In the genomic region with DNA sequence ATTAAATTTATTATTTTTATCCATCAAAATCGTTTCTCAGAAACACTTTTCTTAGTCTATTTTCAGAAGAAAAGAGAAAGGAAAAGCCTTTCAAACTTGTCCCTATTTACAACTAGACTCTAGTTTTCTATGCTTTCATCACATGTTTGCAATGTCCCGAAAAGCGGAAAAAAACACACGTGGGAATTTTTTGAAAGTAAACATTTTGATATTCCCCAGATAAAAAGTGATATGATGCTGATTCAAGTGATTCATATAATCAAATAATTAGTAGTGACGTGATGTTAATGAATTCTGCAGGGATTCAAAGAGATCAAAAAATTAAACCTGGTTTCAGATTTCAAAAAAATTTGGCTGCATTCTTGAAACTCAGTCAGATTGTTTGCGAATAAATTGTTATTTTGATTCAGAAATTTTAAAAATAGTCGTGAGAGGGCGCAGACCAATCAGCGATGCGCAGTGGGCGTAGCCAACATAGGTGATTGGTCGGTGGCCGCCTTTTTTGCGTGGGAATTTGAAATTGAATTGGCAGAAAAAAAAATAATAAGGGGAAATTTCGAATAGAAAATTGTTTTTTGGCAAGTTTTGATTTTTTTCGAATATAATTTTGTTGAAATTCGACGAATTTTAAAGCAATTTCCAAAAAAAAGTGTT, we compare ENCODE assay signal across 4 worm cellular contexts.
A peak's percentile ranks its signal among the peaks of the same experiment; 100 is the strongest.
TF ChIP-seq lines count a peak whose summit lies in the region.

No protein-coding gene starts in this region.

TF ChIP-seq in whole organism, L1 larva, 84 proteins besides CTCF, POLR2A, EP300 and RAD21 (continues in another document):
- TF ChIP-seq nhr-71 (tag; optimal IDR thresholded peaks at IDR 0.05; lab: Kevin White, UChicago) (peak; percentile 14), snpc-4 (tag; optimal IDR thresholded peaks at IDR 0.05; lab: Kevin White, UChicago) (no peak), efl-1 (optimal IDR thresholded peaks at IDR 0.05; lab: Kevin White, UChicago) (no peak), efl-1 (GFP tag; optimal IDR thresholded peaks at IDR 0.05 in 1 of 2; lab: Kevin White, UChicago) (peak; percentile 4 to 21), dsc-1 (tag; optimal IDR thresholded peaks at IDR 0.05; lab: Kevin White, UChicago) (no peak), nhr-11 (tag; optimal IDR thresholded peaks at IDR 0.05; lab: Kevin White, UChicago) (no peak), lin-13 (GFP tag; optimal IDR thresholded peaks at IDR 0.05; lab: Kevin White, UChicago) (no peak), ztf-11 (tag; optimal IDR thresholded peaks at IDR 0.05; lab: Kevin White, UChicago) (no peak), nhr-84 (tag; optimal IDR thresholded peaks at IDR 0.05; lab: Kevin White, UChicago) (no peak), vab-15 (tag; optimal IDR thresholded peaks at IDR 0.05; lab: Kevin White, UChicago) (no peak), fkh-8 (tag; optimal IDR thresholded peaks at IDR 0.05; lab: Kevin White, UChicago) (peak; percentile 29), nhr-20 (tag; optimal IDR thresholded peaks at IDR 0.05; lab: Kevin White, UChicago) (peak; percentile 93), blmp-1 (tag; optimal IDR thresholded peaks at IDR 0.05; lab: Kevin White, UChicago) (no peak), nhr-237 (tag; optimal IDR thresholded peaks at IDR 0.05; lab: Kevin White, UChicago) (no peak), fkh-4 (tag; optimal IDR thresholded peaks at IDR 0.05; lab: Kevin White, UChicago; ENCODE audit: borderline replicate concordance) (no peak), aly-2 (tag; optimal IDR thresholded peaks at IDR 0.05; lab: Kevin White, UChicago) (no peak), egl-27 (tag; optimal IDR thresholded peaks at IDR 0.05; lab: Kevin White, UChicago) (no peak), ceh-8 (GFP tag; optimal IDR thresholded peaks at IDR 0.05; lab: Kevin White, UChicago) (peak; percentile 67), efl-3 (GFP tag; optimal IDR thresholded peaks at IDR 0.05; lab: Kevin White, UChicago) (no peak), nhr-47 (tag; optimal IDR thresholded peaks at IDR 0.05; lab: Kevin White, UChicago) (no peak), lin-14 (GFP tag; optimal IDR thresholded peaks at IDR 0.05; lab: Kevin White, UChicago) (no peak), mdl-1 (tag; optimal IDR thresholded peaks at IDR 0.05; lab: Kevin White, UChicago) (no peak)

TF ChIP-seq in whole organism, L3 larva, 47 proteins besides CTCF, POLR2A, EP300 and RAD21:
- TF ChIP-seq lin-39 (tag; optimal IDR thresholded peaks at IDR 0.05; lab: Kevin White, UChicago) = no peak
- TF ChIP-seq elt-1 (tag; optimal IDR thresholded peaks at IDR 0.05; lab: Kevin White, UChicago) = no peak
- no peak for TF ChIP-seq nhr-77 (tag; optimal IDR thresholded peaks at IDR 0.05; lab: Kevin White, UChicago)
- TF ChIP-seq unc-39 (tag; optimal IDR thresholded peaks at IDR 0.05; lab: Kevin White, UChicago) = no peak
- no peak for TF ChIP-seq eor-1 (tag; optimal IDR thresholded peaks at IDR 0.05; lab: Kevin White, UChicago)
- peak; percentile 80 for TF ChIP-seq nfya-1 (tag; optimal IDR thresholded peaks at IDR 0.05; lab: Kevin White, UChicago; ENCODE audit: insufficient read depth)
- no peak for TF ChIP-seq tbx-2 (tag; optimal IDR thresholded peaks at IDR 0.05; lab: Kevin White, UChicago)

TF ChIP-seq in whole organism, late embryonic, 69 proteins besides CTCF, POLR2A, EP300 and RAD21:
- TF ChIP-seq pqm-1 (tag; optimal IDR thresholded peaks at IDR 0.05; lab: Kevin White, UChicago) (no peak), T23F11.4 (GFP tag; optimal IDR thresholded peaks at IDR 0.05; lab: Kevin White, UChicago) (no peak), nhr-232 (tag; optimal IDR thresholded peaks at IDR 0.05; lab: Kevin White, UChicago) (no peak), nfya-1 (tag; optimal IDR thresholded peaks at IDR 0.05; lab: Kevin White, UChicago) (peak; percentile 88)

TF ChIP-seq in whole organism, young adult, 124 proteins besides CTCF, POLR2A, EP300 and RAD21:
- no peak for TF ChIP-seq hmg-20 (GFP tag; IDR thresholded peaks at IDR 0.05; lab: Robert Waterston, UW)
- TF ChIP-seq nfyb-1 (GFP tag; IDR thresholded peaks at IDR 0.05; lab: Robert Waterston, UW) = 0 out of 2 replicates have a peak, but pooled peaks have one; percentile 39
